Fruit fly (Drosophila melanogaster): ENCODE data around the gene Mur18B.

Mur18B gene

dm6 chrX:19220415-19220814 lies 7.4 kb downstream of the Mur18B start, which contains the start of gene CG7884 (continued):
- no peak for TF ChIP-seq Antp (GFP tag; optimal IDR thresholded peaks at IDR 0.05)
- TF ChIP-seq Trl (optimal IDR thresholded peaks at IDR 0.05) = peak; percentile 29 to 91
- no peak for TF ChIP-seq Trl (GFP tag; optimal IDR thresholded peaks at IDR 0.05)
- peak; percentile 24 for TF ChIP-seq nom (GFP tag; optimal IDR thresholded peaks at IDR 0.05)
- no peak for TF ChIP-seq D19A (tag; optimal IDR thresholded peaks at IDR 0.05)
- peak in 1 of 2 experiments; percentile 1 for TF ChIP-seq Eip74EF (GFP tag; optimal IDR thresholded peaks at IDR 0.05)
- no peak for TF ChIP-seq CG7928 (GFP tag; optimal IDR thresholded peaks at IDR 0.05)
- no peak for TF ChIP-seq CG4730 (GFP tag; IDR thresholded peaks at IDR 0.05)
- TF ChIP-seq vfl (GFP tag; optimal IDR thresholded peaks at IDR 0.05) = no peak
- no peak for TF ChIP-seq Hr39 (optimal IDR thresholded peaks at IDR 0.05)
- TF ChIP-seq CG5245 (GFP tag; optimal IDR thresholded peaks at IDR 0.05) = no peak
- TF ChIP-seq CG13287 (GFP tag; IDR thresholded peaks at IDR 0.05; ENCODE audit: partially characterized antibody) = no peak
- no peak for TF ChIP-seq schlank (tag; optimal IDR thresholded peaks at IDR 0.05)
- TF ChIP-seq knrl (GFP tag; IDR thresholded peaks at IDR 0.05; ENCODE audit: partially characterized antibody) = no peak
- no peak for TF ChIP-seq trem (tag; optimal IDR thresholded peaks at IDR 0.05)
- peak; percentile 19; the same call in 1 of the 2 replicates for TF ChIP-seq vvl (GFP tag; IDR thresholded peaks at IDR 0.05)
- TF ChIP-seq luna (GFP tag; optimal IDR thresholded peaks at IDR 0.05) = no peak
- TF ChIP-seq Sox102F (GFP tag; optimal IDR thresholded peaks at IDR 0.05) = no peak
- no peak for TF ChIP-seq gem (tag; optimal IDR thresholded peaks at IDR 0.05)
- TF ChIP-seq CG5180 (GFP tag; optimal IDR thresholded peaks at IDR 0.05) = no peak
- no peak for TF ChIP-seq CG6689 (GFP tag; IDR thresholded peaks at IDR 0.05)
- TF ChIP-seq slou (GFP tag; optimal IDR thresholded peaks at IDR 0.05) = no peak

dm6 chrX:19220963-19221572 lies 8.0 kb downstream of the Mur18B start:
- peak; percentile 97 for TF ChIP-seq Blimp-1 (GFP tag; optimal IDR thresholded peaks at IDR 0.05)
- TF ChIP-seq Stat92E (GFP tag; optimal IDR thresholded peaks at IDR 0.05) = peak in 1 of 3 experiments; percentile 10
- TF ChIP-seq grn (GFP tag; optimal IDR thresholded peaks at IDR 0.05) = peak; percentile 26
- no peak for TF ChIP-seq Vsx1 (GFP tag; optimal IDR thresholded peaks at IDR 0.05)
- TF ChIP-seq zen (tag; optimal IDR thresholded peaks at IDR 0.05) = peak; percentile 55
- no peak for TF ChIP-seq Fer2 (tag; optimal IDR thresholded peaks at IDR 0.05)
- TF ChIP-seq twi (tag; optimal IDR thresholded peaks at IDR 0.05) = peak; percentile 34
- peak; percentile 22 for TF ChIP-seq CG33557 (GFP tag; optimal IDR thresholded peaks at IDR 0.05)
- TF ChIP-seq gro (GFP tag; optimal IDR thresholded peaks at IDR 0.05) = no peak
- TF ChIP-seq CG7928 (GFP tag; optimal IDR thresholded peaks at IDR 0.05) = no peak
- peak in 1 of 2 experiments; percentile 18 for TF ChIP-seq tll (GFP tag; optimal IDR thresholded peaks at IDR 0.05)
- TF ChIP-seq kni (GFP tag; optimal IDR thresholded peaks at IDR 0.05) = peak; percentile 35
- TF ChIP-seq CG33213 (GFP tag; optimal IDR thresholded peaks at IDR 0.05) = no peak
- peak; percentile 76 for TF ChIP-seq CG17385 (GFP tag; optimal IDR thresholded peaks at IDR 0.05)
- peak; percentile 11; the same call in 1 of the 3 replicates for TF ChIP-seq CG6791 (GFP tag; IDR thresholded peaks at IDR 0.05; ENCODE audit: partially characterized antibody)
- TF ChIP-seq dpn (GFP tag; optimal IDR thresholded peaks at IDR 0.05) = no peak
- no peak for TF ChIP-seq CG9797 (GFP tag; optimal IDR thresholded peaks at IDR 0.05)
- TF ChIP-seq crol (GFP tag; IDR thresholded peaks at IDR 0.05) = peak; percentile 46; the same call in 1 of the 2 replicates
- TF ChIP-seq cad (GFP tag; optimal IDR thresholded peaks at IDR 0.05) = peak; percentile 88
- no peak for TF ChIP-seq prd (optimal IDR thresholded peaks at IDR 0.05)
- peak; percentile 13; the same call in 1 of the 3 replicates for TF ChIP-seq prd (GFP tag; IDR thresholded peaks at IDR 0.05)
- no peak for TF ChIP-seq Gug (GFP tag; IDR thresholded peaks at IDR 0.05)
- TF ChIP-seq rib (GFP tag; IDR thresholded peaks at IDR 0.05) = no peak
